Worm (Caenorhabditis elegans) whole organism, L4/young adult: Measurements from ENCODE around the gene nhr-38.

Source experiments
- W03F9.2 ChIP-seq: fragments of 150-350 bp; optimal IDR thresholded peaks from 2 replicates; lab custom pipeline; 2014; ENCODE audit warnings: missing biosample characterization, missing genetic modification characterization
- dao-5 ChIP-seq: sonication (generic microtip); optimal IDR thresholded peaks from 2 replicates; lab custom pipeline; 2016; ENCODE audit warnings: missing genotype, missing genetic modification characterization, moderate library complexity, missing compliant biosample characterization
- him-1 ChIP-seq: sonication (generic microtip); optimal IDR thresholded peaks from 2 replicates; lab custom pipeline; 2016; ENCODE audit warnings: missing genotype, missing genetic modification reagents, missing genetic modification characterization, missing compliant biosample characterization

- TF ChIP-seq him-1 (tag; lab: Kevin White, UChicago) (no peak), dao-5 (tag; lab: Kevin White, UChicago) (no peak), W03F9.2 (tag; lab: Kevin White, UChicago) (no peak)
Observed at ce11 chrIV:9761751-9762150, 51.8 kb downstream of the nhr-38 start.
